Worm (Caenorhabditis elegans) whole organism, L4/young adult: ENCODE results near the gene C33G8.13.

Source experiments
- W03F9.2 ChIP-seq: fragments of 150-350 bp; optimal IDR thresholded peaks from 2 replicates; lab custom pipeline; 2014; ENCODE audit warnings: missing biosample characterization, missing genetic modification characterization
- him-1 ChIP-seq: sonication (generic microtip); optimal IDR thresholded peaks from 2 replicates; lab custom pipeline; 2016; ENCODE audit warnings: missing genotype, missing genetic modification reagents, missing genetic modification characterization, missing compliant biosample characterization

- no peak for TF ChIP-seq W03F9.2 (tag; lab: Kevin White, UChicago)
- no peak for TF ChIP-seq him-1 (tag; lab: Kevin White, UChicago)
Observed at ce11 chrV:7007307-7007706, 8.5 kb downstream of the C33G8.13 start, which contains the start of gene drd-10.
